Worm (Caenorhabditis elegans) whole organism, mixed stage, embryonic: Measurements from ENCODE around the gene kin-30.

Experiments
- bed-3 ChIP-seq: fragments of 200-800 bp; sonication (Bioruptor generic); optimal IDR thresholded peaks from 3 replicates; lab custom pipeline; 2018; ENCODE audit warnings: mild to moderate bottlenecking, missing genetic modification characterization, moderate library complexity, missing compliant biosample characterization
- blmp-1 ChIP-seq: fragments of 150-350 bp; optimal IDR thresholded peaks from 2 replicates; lab custom pipeline; 2014; ENCODE audit warnings: missing biosample characterization, missing genetic modification characterization
- ceh-83 ChIP-seq: fragments of 200-800 bp; sonication (Bioruptor generic); optimal IDR thresholded peaks from 2 replicates; lab custom pipeline; 2018; ENCODE audit warnings: mild to moderate bottlenecking, missing genetic modification characterization, missing compliant biosample characterization
- ces-1 ChIP-seq: fragments of 150-350 bp; optimal IDR thresholded peaks from 2 replicates; lab custom pipeline; 2014; ENCODE audit warnings: missing biosample characterization, missing genetic modification reagents, missing genetic modification characterization
- cnd-1 ChIP-seq: fragments of 200-800 bp; sonication (Bioruptor generic); optimal IDR thresholded peaks from 2 replicates; lab custom pipeline; 2018; ENCODE audit warnings: mild to moderate bottlenecking, missing genetic modification characterization, missing compliant biosample characterization
- elt-1 ChIP-seq: sonication (generic microtip); optimal IDR thresholded peaks from 2 replicates; lab custom pipeline; 2017; ENCODE audit warnings: missing genetic modification characterization, mild to moderate bottlenecking, missing compliant biosample characterization, antibody characterized with exemption, moderate library complexity, borderline replicate concordance; ENCODE audit not compliant: insufficient read depth
- elt-3 ChIP-seq: fragments of 150-350 bp; optimal IDR thresholded peaks from 2 replicates; lab custom pipeline; 2014; ENCODE audit warnings: missing biosample characterization, missing genetic modification characterization
- ham-2 ChIP-seq: fragments of 200-800 bp; sonication (Bioruptor generic); optimal IDR thresholded peaks from 2 replicates; lab custom pipeline; 2018; ENCODE audit warnings: mild to moderate bottlenecking, missing genetic modification characterization, missing compliant biosample characterization
- lin-13 ChIP-seq: fragments of 150-350 bp; optimal IDR thresholded peaks from 2 replicates; lab custom pipeline; 2014; ENCODE audit warnings: missing biosample characterization, missing genetic modification characterization
- lsy-2 ChIP-seq: fragments of 150-350 bp; optimal IDR thresholded peaks from 2 replicates; lab custom pipeline; 2014; ENCODE audit warnings: missing biosample characterization, missing genetic modification characterization
- mab-5 ChIP-seq: fragments of 150-350 bp; optimal IDR thresholded peaks from 2 replicates; lab custom pipeline; 2014; ENCODE audit warnings: missing biosample characterization, missing genetic modification characterization
- mep-1 ChIP-seq: fragments of 150-350 bp; optimal IDR thresholded peaks from 2 replicates; lab custom pipeline; 2017; ENCODE audit warnings: missing biosample characterization, missing genetic modification reagents, missing genetic modification characterization, inconsistent platforms
- mls-2 ChIP-seq: sonication (generic microtip); optimal IDR thresholded peaks from 2 replicates; lab custom pipeline; 2016; ENCODE audit warnings: mild to moderate bottlenecking, missing genetic modification characterization, moderate library complexity, missing compliant biosample characterization
- nhr-237 ChIP-seq: fragments of 150-350 bp; optimal IDR thresholded peaks from 2 replicates; lab custom pipeline; 2014; ENCODE audit warnings: missing biosample characterization, missing genetic modification characterization
- nhr-28 ChIP-seq: fragments of 150-350 bp; optimal IDR thresholded peaks from 2 replicates; lab custom pipeline; 2014; ENCODE audit warnings: missing biosample characterization, missing genetic modification characterization
- nhr-76 ChIP-seq: sonication (generic microtip); optimal IDR thresholded peaks from 2 replicates; lab custom pipeline; 2017; ENCODE audit warnings: missing biosample characterization, missing genetic modification characterization
- sem-2 ChIP-seq: fragments of 200-800 bp; sonication (Bioruptor generic); optimal IDR thresholded peaks from 2 replicates; lab custom pipeline; 2018; ENCODE audit warnings: mild to moderate bottlenecking, missing genetic modification characterization, missing compliant biosample characterization
- snpc-4 ChIP-seq: fragments of 150-350 bp; optimal IDR thresholded peaks from 2 replicates; lab custom pipeline; 2014; ENCODE audit warnings: missing biosample characterization, missing genetic modification characterization
- sptf-1 ChIP-seq: sonication (generic microtip); optimal IDR thresholded peaks from 2 replicates; lab custom pipeline; 2017; ENCODE audit warnings: mild to moderate bottlenecking, missing genetic modification characterization, moderate library complexity, missing compliant biosample characterization
- tbx-8 ChIP-seq: fragments of 200-800 bp; sonication (Bioruptor generic); optimal IDR thresholded peaks from 2 replicates; lab custom pipeline; 2018; ENCODE audit warnings: mild to moderate bottlenecking, missing genetic modification characterization, moderate library complexity, missing compliant biosample characterization
- unc-120 ChIP-seq: sonication (generic microtip); optimal IDR thresholded peaks from 2 replicates; lab custom pipeline; 2017; ENCODE audit warnings: missing genetic modification characterization, missing compliant biosample characterization; ENCODE audit not compliant: poor library complexity, severe bottlenecking
- unc-62 ChIP-seq: fragments of 150-350 bp; optimal IDR thresholded peaks from 2 replicates; lab custom pipeline; 2014; ENCODE audit warnings: missing biosample characterization, missing genetic modification reagents, missing genetic modification characterization
- zip-8 ChIP-seq: fragments of 150-350 bp; optimal IDR thresholded peaks from 2 replicates; lab custom pipeline; 2014; ENCODE audit warnings: missing biosample characterization, missing genetic modification characterization
- ztf-11 ChIP-seq: fragments of 150-350 bp; optimal IDR thresholded peaks from 2 replicates; lab custom pipeline; 2014; ENCODE audit warnings: missing biosample characterization, missing genetic modification characterization

Gene kin-30

ce11 chrV:15281279-15281949 is 36.9 kb downstream of the kin-30 start, which contains the start of the genes srw-19 and srx-51:
Gene srw-19, minus strand, starts transcription at chrV:15281379.
Gene srx-51, plus strand, starts transcription at chrV:15281899.
- TF ChIP-seq mab-5 (tag; lab: Kevin White, UChicago): no peak

DNA sequence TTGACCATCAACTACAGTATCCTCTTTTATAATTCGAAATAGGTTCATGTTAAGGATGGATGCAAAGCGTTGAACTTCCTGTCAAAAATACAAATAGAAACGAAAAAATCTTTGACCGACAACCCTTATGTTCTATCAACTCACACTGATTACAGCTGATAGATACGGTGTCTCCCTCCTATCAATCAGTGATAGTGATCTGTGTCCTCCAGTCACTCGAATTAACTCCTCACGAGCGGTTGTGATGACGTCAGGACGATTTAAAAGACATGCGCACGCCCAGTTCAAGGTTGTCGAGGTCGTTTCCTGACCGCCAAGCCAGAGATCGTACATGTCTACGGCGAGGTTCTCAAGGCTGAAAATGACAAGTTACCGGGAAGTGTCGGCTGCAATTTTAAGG is 41.4 kb downstream of the kin-30 start:
- TF ChIP-seq mep-1 (tag; lab: Kevin White, UChicago) (no peak), blmp-1 (no peak), unc-62 (GFP tag; lab: Kevin White, UChicago) (no peak), ham-2 (GFP tag; lab: Kevin White, UChicago) (no peak), nhr-28 (tag; lab: Kevin White, UChicago) (no peak), ces-1 (GFP tag; lab: Kevin White, UChicago) (no peak), nhr-237 (tag; lab: Kevin White, UChicago) (no peak), lsy-2 (tag; lab: Kevin White, UChicago) (no peak), snpc-4 (no peak), bed-3 (GFP tag; lab: Kevin White, UChicago) (no peak), zip-8 (tag; lab: Kevin White, UChicago) (no peak), elt-1 (tag; lab: Kevin White, UChicago) (no peak), mab-5 (tag; lab: Kevin White, UChicago) (no peak), tbx-8 (GFP tag; lab: Kevin White, UChicago) (no peak), elt-3 (no peak)

DNA sequence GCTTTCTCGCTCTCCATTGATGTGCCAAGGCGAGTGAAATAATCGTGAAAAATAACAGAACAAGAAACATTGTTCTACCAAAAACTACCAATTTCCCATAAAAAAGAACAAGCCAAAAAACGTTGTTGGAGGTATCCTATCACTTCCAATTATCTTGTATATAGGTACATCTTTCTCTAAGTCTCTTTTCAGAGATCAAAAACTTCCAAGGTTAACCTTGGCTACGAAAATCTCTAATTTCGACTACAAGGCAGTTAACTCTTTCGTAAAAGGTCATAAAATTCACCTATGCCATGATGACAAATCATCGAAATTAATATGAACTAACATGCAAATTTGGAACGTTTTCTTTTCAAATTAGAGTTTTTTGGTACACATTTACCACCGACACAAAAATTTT is 43.3 kb downstream of the kin-30 start, which contains the start of gene cyp-34A1:
Gene cyp-34A1 (minus strand): TSS at position 101 of the 400 bp plus-strand sequence.
- TF ChIP-seq nhr-28 (tag; lab: Kevin White, UChicago): no peak
- TF ChIP-seq sptf-1 (tag; lab: Kevin White, UChicago): no peak
- TF ChIP-seq sem-2 (GFP tag; lab: Kevin White, UChicago): no peak
- TF ChIP-seq zip-8 (tag; lab: Kevin White, UChicago): no peak

DNA sequence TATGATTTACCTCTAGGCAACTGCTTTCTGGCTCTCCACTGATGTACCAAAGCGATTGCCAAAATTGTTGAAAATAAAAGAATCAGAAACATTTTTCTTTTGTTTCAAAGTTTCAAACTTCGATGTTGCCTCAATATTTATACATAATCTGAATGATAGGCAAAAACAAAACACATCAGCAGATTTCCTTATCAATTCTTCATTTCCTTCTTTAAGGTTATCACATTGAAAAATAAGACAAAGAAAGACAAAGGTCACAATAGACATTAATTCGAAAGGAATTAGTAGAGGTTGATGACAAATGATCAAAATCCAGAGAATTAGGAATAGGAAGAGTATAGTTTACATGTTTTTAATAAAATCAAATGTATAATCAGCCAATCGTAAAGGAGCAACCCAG is 46.4 kb downstream of the kin-30 start, which contains the start of gene cyp-34A2:
Gene cyp-34A2 (minus strand): TSS at position 101 of the 400 bp plus-strand sequence.
- TF ChIP-seq snpc-4: no peak
- TF ChIP-seq zip-8 (tag; lab: Kevin White, UChicago): no peak
- no peak for TF ChIP-seq ztf-11

DNA sequence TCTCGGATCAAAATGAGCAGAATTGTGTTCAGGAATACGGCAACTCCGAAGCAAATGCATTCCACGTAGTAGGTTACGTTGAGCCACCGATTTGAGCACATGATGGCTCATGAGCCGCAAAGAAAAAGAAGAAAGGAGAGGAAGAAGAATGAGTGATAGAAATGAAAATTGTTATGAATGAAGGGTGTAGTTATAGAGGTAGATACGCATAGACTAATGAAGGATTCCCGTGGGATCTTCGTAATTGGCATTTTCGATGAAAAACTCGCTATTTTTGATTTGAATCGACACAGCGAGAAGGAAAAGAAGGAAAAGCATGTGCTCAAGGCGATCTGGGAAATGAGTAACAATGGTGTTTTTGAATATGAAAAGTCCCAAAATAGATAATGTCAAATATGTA is 49.3 kb downstream of the kin-30 start, which contains the start of gene str-96:
Gene str-96 (minus strand): TSS at position 101 of the 400 bp plus-strand sequence.
- TF ChIP-seq unc-62 (GFP tag; lab: Kevin White, UChicago) (no peak), cnd-1 (no peak), unc-120 (tag; lab: Kevin White, UChicago) (no peak), mls-2 (tag; lab: Kevin White, UChicago) (no peak), ham-2 (GFP tag; lab: Kevin White, UChicago) (no peak), ztf-11 (no peak), nhr-237 (tag; lab: Kevin White, UChicago) (no peak), nhr-76 (tag; lab: Kevin White, UChicago) (no peak), ceh-83 (no peak), elt-3 (no peak), mab-5 (tag; lab: Kevin White, UChicago) (no peak), bed-3 (GFP tag; lab: Kevin White, UChicago) (no peak), ces-1 (GFP tag; lab: Kevin White, UChicago) (no peak), sem-2 (GFP tag; lab: Kevin White, UChicago) (no peak), lin-13 (tag; lab: Kevin White, UChicago) (no peak)
